Worm (Caenorhabditis elegans) whole organism, midembryonic: ENCODE measurements around the gene F35D11.4.
A peak's percentile ranks its signal among the peaks of the same experiment; 100 is the strongest.

Experiments used
- T22C8.4 ChIP-seq: fragments of 200-800 bp; sonication (Bioruptor generic); IDR thresholded peaks from 2 replicates; pipeline ENCODE4 v1.3.6; 2022; ENCODE audit warnings: missing genetic modification characterization, missing compliant biosample characterization
- cog-1 ChIP-seq: sonication (generic microtip); optimal IDR thresholded peaks from 2 replicates; lab custom pipeline; 2016; ENCODE audit warnings: missing genetic modification characterization, missing compliant biosample characterization
- flt-1 ChIP-seq: fragments of 200-800 bp; sonication (Bioruptor generic); IDR thresholded peaks from 2 replicates; pipeline ENCODE4 v1.3.6; 2022; ENCODE audit warnings: missing genetic modification characterization, missing compliant biosample characterization
- klf-2 ChIP-seq: fragments of 200-800 bp; sonication (Bioruptor generic); conservative IDR thresholded peaks from 2 replicates; pipeline ENCODE4 v1.3.6; 2022; ENCODE audit warnings: missing genetic modification reagents, missing genetic modification characterization, missing compliant biosample characterization
- med-1 ChIP-seq: sonication (generic microtip); optimal IDR thresholded peaks from 2 replicates; lab custom pipeline; 2017; ENCODE audit warnings: missing genetic modification characterization, mild to moderate bottlenecking, missing compliant biosample characterization, antibody characterized with exemption, missing genetic modification reagents; ENCODE audit not compliant: insufficient read depth
- ref-1 ChIP-seq: fragments of 200-800 bp; sonication (Bioruptor generic); conservative IDR thresholded peaks from 2 replicates; pipeline ENCODE4 v1.3.6; 2022; ENCODE audit warnings: missing genetic modification reagents, missing genetic modification characterization, missing compliant biosample characterization
- tab-1 ChIP-seq: fragments of 200-800 bp; sonication (Bioruptor generic); IDR thresholded peaks from 2 replicates; pipeline ENCODE4 v1.3.6; 2022; ENCODE audit warnings: missing genetic modification characterization, missing compliant biosample characterization
- ztf-23 ChIP-seq: fragments of 200-800 bp; sonication (Bioruptor generic); IDR thresholded peaks from 2 replicates; pipeline ENCODE4 v1.3.6; 2022; ENCODE audit warnings: missing genetic modification reagents, missing genetic modification characterization, missing compliant biosample characterization
- ztf-29 ChIP-seq: fragments of 200-800 bp; sonication (Bioruptor generic); IDR thresholded peaks from 2 replicates; pipeline ENCODE4 v1.3.6; 2022; ENCODE audit warnings: missing genetic modification reagents, missing genetic modification characterization, missing compliant biosample characterization

The F35D11.4 gene

DNA sequence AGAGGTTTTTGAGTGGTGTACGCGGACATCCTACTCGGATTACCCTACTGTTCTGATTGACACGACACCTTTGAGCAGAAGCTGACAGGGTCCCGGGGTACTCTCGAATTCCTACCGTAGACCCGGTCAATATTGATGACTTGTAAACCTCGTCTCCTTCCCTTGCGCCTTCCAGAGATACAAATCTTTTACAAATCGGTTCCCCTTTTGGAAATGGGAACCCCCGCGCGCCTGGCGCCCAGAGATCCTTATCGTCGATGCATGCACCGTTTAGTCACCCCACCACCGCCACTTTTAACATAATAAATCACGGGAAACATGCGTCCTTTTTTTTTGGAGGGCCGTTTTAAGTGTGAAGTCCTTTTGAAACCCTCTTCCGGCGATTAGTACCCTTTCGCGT is 30.1 kb upstream of the F35D11.4 start:
- TF ChIP-seq cog-1 (no peak), klf-2 (GFP tag; lab: Robert Waterston, UW) (no peak), flt-1 (GFP tag; lab: Robert Waterston, UW) (no peak), ztf-29 (no peak), ztf-23 (GFP tag; lab: Robert Waterston, UW) (no peak), ref-1 (GFP tag; lab: Robert Waterston, UW) (no peak), tab-1 (GFP tag; lab: Robert Waterston, UW) (no peak), T22C8.4 (GFP tag; lab: Robert Waterston, UW) (no peak)

DNA sequence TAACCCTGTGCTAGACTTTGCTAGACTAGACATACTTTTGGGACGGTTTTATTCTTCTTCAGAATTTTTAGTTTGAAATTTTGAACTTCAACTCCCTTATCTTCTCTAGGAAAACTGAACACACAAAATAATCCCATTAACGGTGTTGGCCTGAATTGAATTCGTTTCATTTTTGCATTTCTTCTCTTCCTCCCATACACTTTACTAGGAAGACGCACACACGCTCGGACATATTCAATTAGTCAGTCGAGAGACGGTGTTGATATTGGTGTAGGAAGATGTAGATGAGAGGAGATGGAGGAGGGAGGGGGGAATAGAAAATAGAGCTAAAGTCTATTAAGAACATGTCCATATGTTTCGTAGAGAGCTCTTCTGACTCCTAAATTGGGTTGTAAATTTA is 28.6 kb upstream of the F35D11.4 start:
- TF ChIP-seq cog-1 (no peak), klf-2 (GFP tag; lab: Robert Waterston, UW) (no peak), ztf-23 (GFP tag; lab: Robert Waterston, UW) (no peak), med-1 (GFP tag; lab: Kevin White, UChicago) (no peak), flt-1 (GFP tag; lab: Robert Waterston, UW) (no peak), ztf-29 (no peak), tab-1 (GFP tag; lab: Robert Waterston, UW) (no peak), T22C8.4 (GFP tag; lab: Robert Waterston, UW) (no peak), ref-1 (GFP tag; lab: Robert Waterston, UW) (no peak)

DNA sequence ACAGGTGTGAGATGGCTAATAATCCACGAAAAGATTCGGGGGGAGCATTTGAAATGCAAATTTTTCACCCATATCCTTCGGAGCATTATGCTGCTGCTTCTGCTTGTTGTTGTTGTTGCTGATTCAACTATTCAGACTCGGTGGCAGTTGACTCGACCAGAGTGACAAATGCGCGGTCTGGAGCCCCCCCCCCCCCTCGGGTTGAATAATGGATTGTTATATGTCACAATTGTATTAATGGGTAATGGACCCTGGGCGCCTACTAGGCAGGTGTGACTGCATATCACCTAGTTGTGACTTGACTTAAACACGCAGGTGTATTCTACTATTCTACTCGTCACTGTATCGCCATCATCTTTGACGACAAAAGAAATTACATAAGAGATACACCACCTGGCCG is 27.6 kb upstream of the F35D11.4 start:
- no peak for TF ChIP-seq T22C8.4 (GFP tag; lab: Robert Waterston, UW)
- TF ChIP-seq ztf-29 = no peak
- TF ChIP-seq ztf-23 (GFP tag; lab: Robert Waterston, UW) = no peak

DNA sequence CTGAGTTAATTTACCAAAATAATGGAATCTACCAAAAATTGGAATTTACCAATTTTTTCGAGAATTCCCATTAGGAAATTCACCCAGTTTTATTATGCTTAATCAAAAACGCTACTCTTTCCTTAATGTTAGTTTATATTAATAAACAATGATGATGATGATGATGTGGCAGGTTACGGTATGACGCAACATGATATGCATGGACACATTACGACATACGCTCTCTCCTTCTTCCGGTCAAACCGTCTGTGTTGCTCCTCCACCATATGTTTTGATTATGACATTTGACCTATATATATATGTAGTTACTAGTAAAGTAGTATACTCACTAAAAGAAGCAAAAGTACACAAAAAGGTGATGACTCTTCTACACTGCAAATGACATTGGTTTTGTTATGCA is 25.8 kb upstream of the F35D11.4 start:
- TF ChIP-seq med-1 (GFP tag; lab: Kevin White, UChicago) (no peak), ztf-23 (GFP tag; lab: Robert Waterston, UW) (no peak), flt-1 (GFP tag; lab: Robert Waterston, UW) (no peak)

DNA sequence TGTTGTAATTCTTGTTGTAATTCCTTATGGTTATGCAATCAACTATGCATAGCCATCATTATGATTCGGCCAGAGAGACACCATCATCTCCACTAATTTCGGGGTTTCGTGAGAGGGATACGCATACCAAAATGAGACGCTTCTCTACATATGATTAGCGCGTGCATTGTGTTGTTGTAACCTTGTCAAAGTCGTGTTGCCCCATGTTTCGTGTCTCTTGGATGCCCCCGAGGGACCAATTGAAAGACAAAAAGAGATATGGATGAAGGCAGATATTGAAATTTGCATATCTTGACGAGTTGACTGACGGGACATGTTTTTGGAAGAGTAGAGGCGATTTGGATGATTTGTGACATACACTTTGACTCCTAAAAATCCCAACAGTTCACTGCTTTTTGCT is 23.9 kb upstream of the F35D11.4 start:
- TF ChIP-seq klf-2 (GFP tag; lab: Robert Waterston, UW) (no peak), T22C8.4 (GFP tag; lab: Robert Waterston, UW) (no peak), ztf-29 (no peak), ztf-23 (GFP tag; lab: Robert Waterston, UW) (no peak), med-1 (GFP tag; lab: Kevin White, UChicago) (no peak), ref-1 (GFP tag; lab: Robert Waterston, UW) (no peak), flt-1 (GFP tag; lab: Robert Waterston, UW) (no peak), cog-1 (no peak), tab-1 (GFP tag; lab: Robert Waterston, UW) (no peak)

DNA sequence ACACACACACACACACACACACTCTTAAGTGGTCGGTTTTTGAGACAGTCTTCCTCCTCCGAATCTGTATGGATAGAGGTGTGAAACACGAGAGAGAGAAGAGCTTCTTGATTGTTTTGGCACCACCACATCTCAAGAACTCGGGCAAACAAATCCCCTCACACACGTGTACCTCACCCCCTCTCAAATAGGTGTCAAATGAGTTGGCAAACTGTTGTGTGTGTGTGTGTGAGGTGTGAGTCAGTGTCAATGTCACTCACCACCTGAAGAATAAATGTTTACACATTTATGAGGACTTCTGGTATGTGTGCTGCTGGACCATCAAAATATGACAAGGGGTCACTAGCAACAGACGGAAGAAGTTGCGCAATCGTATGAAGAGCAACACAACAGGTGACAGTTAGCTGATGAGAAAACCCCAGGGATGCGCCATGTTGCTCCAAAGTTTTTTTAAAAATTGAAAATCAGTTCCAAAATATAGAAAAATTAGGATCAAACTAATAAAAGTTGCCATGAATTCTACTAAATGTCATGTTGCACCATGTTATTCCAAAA is 23.2 kb upstream of the F35D11.4 start:
- TF ChIP-seq flt-1 (GFP tag; lab: Robert Waterston, UW) (peak; percentile 13; the same call in 1 of the 2 replicates), T22C8.4 (GFP tag; lab: Robert Waterston, UW) (no peak)

DNA sequence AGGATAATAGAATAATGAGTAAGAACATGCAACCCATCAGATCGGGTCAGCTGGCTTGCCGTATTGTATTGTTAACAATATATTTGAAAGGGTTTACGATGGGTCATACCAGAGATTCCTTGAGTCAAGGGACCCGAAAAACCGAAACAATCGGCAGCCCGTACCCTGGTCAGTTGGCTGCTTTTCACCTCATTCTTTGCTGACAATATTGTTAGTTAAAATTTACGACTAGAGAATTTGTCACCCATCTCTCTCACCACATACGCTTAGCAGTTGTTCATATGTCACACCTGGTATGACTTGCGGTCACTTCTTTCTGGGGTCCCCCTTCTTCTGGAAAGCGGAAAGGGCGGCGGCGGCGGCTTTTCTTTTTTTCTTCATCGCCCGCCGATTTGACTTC is 22.1 kb upstream of the F35D11.4 start:
- TF ChIP-seq T22C8.4 (GFP tag; lab: Robert Waterston, UW) (no peak), tab-1 (GFP tag; lab: Robert Waterston, UW) (no peak), ztf-23 (GFP tag; lab: Robert Waterston, UW) (no peak), flt-1 (GFP tag; lab: Robert Waterston, UW) (no peak), ref-1 (GFP tag; lab: Robert Waterston, UW) (no peak), klf-2 (GFP tag; lab: Robert Waterston, UW) (no peak), med-1 (GFP tag; lab: Kevin White, UChicago) (no peak), ztf-29 (no peak)

DNA sequence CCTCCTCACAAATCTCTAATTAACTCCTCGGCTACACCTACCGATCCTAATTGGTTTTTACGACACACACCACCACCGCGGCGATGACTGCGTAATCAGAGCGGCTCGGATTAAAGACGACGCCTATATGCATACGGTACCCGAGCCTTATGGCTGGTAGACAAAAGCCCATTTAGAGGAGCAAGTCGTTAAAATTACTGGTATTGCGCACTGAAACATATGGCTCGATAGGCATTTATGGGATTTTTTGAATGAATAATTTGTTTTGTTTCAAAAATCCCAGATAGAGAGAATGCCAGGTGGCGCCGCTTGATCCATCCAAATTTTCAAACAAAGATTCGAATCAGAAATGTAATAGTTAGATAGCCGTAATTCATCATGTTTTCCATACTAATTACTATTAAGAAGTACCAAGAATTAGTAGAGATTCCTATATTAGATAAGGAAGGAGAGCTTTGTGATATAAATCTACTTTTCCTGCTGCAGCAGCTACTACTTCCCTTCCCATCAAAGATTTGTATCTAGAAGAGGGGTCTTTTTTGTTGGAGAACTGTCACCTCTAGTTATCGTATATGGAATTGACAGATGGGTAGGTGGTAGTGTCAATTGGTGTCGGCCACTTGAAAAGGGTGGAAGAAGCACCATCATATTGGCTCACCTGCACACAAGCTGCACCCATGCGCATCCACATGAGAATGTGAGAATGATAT is 19.9 kb upstream of the F35D11.4 start:
- no peak for TF ChIP-seq med-1 (GFP tag; lab: Kevin White, UChicago)
- TF ChIP-seq tab-1 (GFP tag; lab: Robert Waterston, UW) = no peak
- no peak for TF ChIP-seq T22C8.4 (GFP tag; lab: Robert Waterston, UW)
- TF ChIP-seq ref-1 (GFP tag; lab: Robert Waterston, UW) = no peak
- no peak for TF ChIP-seq flt-1 (GFP tag; lab: Robert Waterston, UW)
- TF ChIP-seq cog-1 = no peak
- TF ChIP-seq klf-2 (GFP tag; lab: Robert Waterston, UW) = no peak
- TF ChIP-seq ztf-29 = no peak

DNA sequence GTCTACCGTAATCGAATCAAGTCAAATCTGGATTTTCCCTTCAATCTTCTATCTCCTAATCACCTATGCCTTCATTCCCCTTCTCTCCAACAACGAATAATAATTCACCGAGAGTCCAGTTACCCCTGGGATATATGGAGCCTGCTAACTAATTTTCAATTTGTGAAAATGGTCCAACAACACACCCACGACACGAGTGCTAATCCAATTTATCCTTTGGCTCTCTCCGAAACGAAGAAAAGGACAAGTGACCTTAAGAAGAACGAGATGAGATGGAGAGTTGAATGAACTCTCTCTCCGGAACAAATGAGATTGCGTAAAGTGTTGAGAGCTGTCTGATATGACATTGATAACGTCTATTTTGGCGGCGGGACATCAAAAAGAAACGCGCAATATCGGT is 18.9 kb upstream of the F35D11.4 start:
- TF ChIP-seq med-1 (GFP tag; lab: Kevin White, UChicago) (no peak), T22C8.4 (GFP tag; lab: Robert Waterston, UW) (no peak), ref-1 (GFP tag; lab: Robert Waterston, UW) (no peak), cog-1 (no peak), flt-1 (GFP tag; lab: Robert Waterston, UW) (no peak), klf-2 (GFP tag; lab: Robert Waterston, UW) (no peak), tab-1 (GFP tag; lab: Robert Waterston, UW) (no peak), ztf-23 (GFP tag; lab: Robert Waterston, UW) (no peak), ztf-29 (no peak)

DNA sequence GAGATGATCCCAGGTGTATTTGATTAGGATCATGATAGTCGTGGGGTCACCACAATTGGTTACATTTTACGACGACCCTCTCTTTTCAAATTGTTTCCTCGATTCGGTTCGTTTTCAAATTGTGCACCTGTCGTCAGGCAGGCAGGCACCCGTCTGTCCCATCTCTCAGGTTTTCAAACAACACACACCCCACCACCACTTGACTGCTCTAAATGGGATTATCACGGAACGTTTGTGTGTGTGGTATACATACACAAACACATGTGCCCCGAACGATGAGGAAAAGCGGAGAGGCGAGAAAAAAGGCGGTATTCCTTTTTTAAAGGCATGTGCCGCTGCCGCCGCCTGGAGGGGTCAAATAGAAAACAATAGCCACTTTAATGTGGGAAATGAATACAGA is 17.9 kb upstream of the F35D11.4 start:
- TF ChIP-seq ref-1 (GFP tag; lab: Robert Waterston, UW) = 0 out of 2 replicates have a peak, but pooled peaks have one; percentile 25
- TF ChIP-seq flt-1 (GFP tag; lab: Robert Waterston, UW) = 0 out of 2 replicates have a peak, but pooled peaks have one; percentile 27
- TF ChIP-seq T22C8.4 (GFP tag; lab: Robert Waterston, UW) = no peak
